Fruit fly (Drosophila melanogaster) whole organism, prepupa: ENCODE data around the gene CG8135.

Experiments
- CG10631 ChIP-seq: fragments of 200-800 bp; sonication (Bioruptor generic); optimal IDR thresholded peaks from 2 replicates; lab custom pipeline; 2016; ENCODE audit warnings: missing biosample characterization, missing genetic modification characterization
- CG10669 ChIP-seq: fragments of 200-800 bp; sonication (Bioruptor generic); optimal IDR thresholded peaks from 3 replicates; lab custom pipeline; 2018; ENCODE audit warnings: missing biosample characterization, mild to moderate bottlenecking, missing genetic modification characterization, moderate library complexity
- CG11294 ChIP-seq: fragments of 200-800 bp; sonication (Bioruptor generic); IDR thresholded peaks from 2 replicates; pipeline ENCODE4 v1.3.6; 2022; ENCODE audit warnings: missing biosample characterization, missing genetic modification characterization
- CG11762 ChIP-seq: fragments of 200-800 bp; sonication (Bioruptor generic); optimal IDR thresholded peaks from 3 replicates; lab custom pipeline; 2016; ENCODE audit warnings: missing biosample characterization, missing genetic modification characterization; ENCODE audit not compliant: insufficient read depth
- CG11902 ChIP-seq: fragments of 200-800 bp; sonication (Bioruptor generic); optimal IDR thresholded peaks from 3 replicates; lab custom pipeline; 2016; ENCODE audit warnings: missing biosample characterization, missing genetic modification characterization
- CG1621 ChIP-seq: fragments of 200-800 bp; sonication (Bioruptor generic); optimal IDR thresholded peaks from 3 replicates; lab custom pipeline; 2018; ENCODE audit warnings: missing biosample characterization, mild to moderate bottlenecking, missing genetic modification characterization
- CG3032 ChIP-seq: fragments of 200-800 bp; optimal IDR thresholded peaks from 2 replicates; lab custom pipeline; 2019; ENCODE audit warnings: missing biosample characterization, mild to moderate bottlenecking, missing genetic modification characterization, moderate library complexity
- CG31627 ChIP-seq: fragments of 200-800 bp; sonication (Bioruptor generic); optimal IDR thresholded peaks from 3 replicates; lab custom pipeline; 2016; ENCODE audit warnings: missing biosample characterization, missing genetic modification characterization
- CG32006 ChIP-seq: fragments of 200-800 bp; sonication (Bioruptor generic); optimal IDR thresholded peaks from 3 replicates; lab custom pipeline; 2017; ENCODE audit warnings: missing biosample characterization, mild to moderate bottlenecking, missing genetic modification characterization
- CG34406 ChIP-seq: fragments of 200-800 bp; sonication (Bioruptor generic); optimal IDR thresholded peaks from 3 replicates; lab custom pipeline; 2016; ENCODE audit warnings: missing biosample characterization, missing genetic modification characterization
- CG3919 ChIP-seq: fragments of 200-800 bp; sonication (Bioruptor generic); optimal IDR thresholded peaks from 3 replicates; lab custom pipeline; 2016; ENCODE audit warnings: missing biosample characterization, missing genetic modification characterization
- CG6276 ChIP-seq: fragments of 200-800 bp; sonication (Bioruptor generic); optimal IDR thresholded peaks from 2 replicates; lab custom pipeline; 2017; ENCODE audit warnings: missing biosample characterization, mild to moderate bottlenecking, missing genetic modification characterization
- CG6792 ChIP-seq: fragments of 200-800 bp; sonication (Bioruptor generic); optimal IDR thresholded peaks from 3 replicates; lab custom pipeline; 2016; ENCODE audit warnings: missing biosample characterization, missing genetic modification characterization
- CG6808 ChIP-seq: fragments of 200-800 bp; sonication (Bioruptor generic); optimal IDR thresholded peaks from 3 replicates; lab custom pipeline; 2017; ENCODE audit warnings: missing biosample characterization, missing genetic modification characterization, mild to moderate bottlenecking, moderate library complexity, missing genetic modification reagents
- CG6854 ChIP-seq: fragments of 200-800 bp; sonication (Bioruptor generic); optimal IDR thresholded peaks from 2 replicates; lab custom pipeline; 2017; ENCODE audit warnings: missing biosample characterization, mild to moderate bottlenecking, missing genetic modification characterization
- CG7368 ChIP-seq: fragments of 200-800 bp; sonication (Bioruptor generic); optimal IDR thresholded peaks from 3 replicates; lab custom pipeline; 2016; ENCODE audit warnings: missing biosample characterization, missing genetic modification characterization
- CG8632 ChIP-seq: fragments of 200-800 bp; sonication (Bioruptor generic); optimal IDR thresholded peaks from 3 replicates; lab custom pipeline; 2016; ENCODE audit warnings: missing biosample characterization, missing genetic modification characterization
- CG9139 ChIP-seq: fragments of 200-800 bp; sonication (Bioruptor generic); optimal IDR thresholded peaks from 3 replicates; lab custom pipeline; 2017; ENCODE audit warnings: missing biosample characterization, mild to moderate bottlenecking, missing genetic modification characterization
- Eip75B ChIP-seq: fragments of 200-800 bp; sonication (Bioruptor generic); optimal IDR thresholded peaks from 3 replicates; lab custom pipeline; 2016; ENCODE audit warnings: missing biosample characterization, missing genetic modification characterization
- Eip78C ChIP-seq: fragments of 200-800 bp; sonication (Bioruptor generic); peaks from one replicate; lab custom pipeline; 2016; ENCODE audit warnings: missing biosample characterization, missing genetic modification characterization
- Eip93F ChIP-seq: fragments of 200-800 bp; sonication (Bioruptor generic); optimal IDR thresholded peaks from 2 replicates; lab custom pipeline; 2016; ENCODE audit warnings: missing biosample characterization, mild to moderate bottlenecking, missing genetic modification characterization
- Ets21C ChIP-seq: fragments of 200-800 bp; sonication (Bioruptor generic); optimal IDR thresholded peaks from 3 replicates; lab custom pipeline; 2016; ENCODE audit warnings: missing biosample characterization, missing genetic modification characterization
- Ets96B ChIP-seq: fragments of 200-800 bp; optimal IDR thresholded peaks from 2 replicates; lab custom pipeline; 2019; ENCODE audit warnings: missing biosample characterization, mild to moderate bottlenecking, missing genetic modification characterization, moderate library complexity
- Gug ChIP-seq: fragments of 200-800 bp; sonication (Bioruptor generic); IDR thresholded peaks from 2 replicates; pipeline ENCODE4 v1.3.6; 2022; ENCODE audit warnings: missing biosample characterization, missing genetic modification characterization
- Hr38 ChIP-seq: sonication (Bioruptor generic); optimal IDR thresholded peaks from 2 replicates; lab custom pipeline; 2016; ENCODE audit warnings: missing biosample characterization, missing genetic modification characterization
- Hr4 ChIP-seq: fragments of 200-800 bp; sonication (Bioruptor generic); optimal IDR thresholded peaks from 3 replicates; lab custom pipeline; 2016; ENCODE audit warnings: missing biosample characterization, missing genetic modification characterization
- Lpt ChIP-seq: fragments of 200-800 bp; sonication (Bioruptor generic); optimal IDR thresholded peaks from 3 replicates; lab custom pipeline; 2016; ENCODE audit warnings: missing biosample characterization, missing genetic modification characterization
- Met ChIP-seq: fragments of 200-800 bp; sonication (Bioruptor generic); optimal IDR thresholded peaks from 3 replicates; lab custom pipeline; 2016; ENCODE audit warnings: missing biosample characterization, missing genetic modification characterization
- OdsH ChIP-seq: fragments of 200-800 bp; sonication (Bioruptor generic); optimal IDR thresholded peaks from 3 replicates; lab custom pipeline; 2016; ENCODE audit warnings: missing biosample characterization, missing genetic modification characterization
- Smox ChIP-seq: fragments of 200-800 bp; sonication (Bioruptor generic); optimal IDR thresholded peaks from 3 replicates; lab custom pipeline; 2016; ENCODE audit warnings: missing biosample characterization, missing genetic modification characterization
- Sox14 ChIP-seq: fragments of 200-800 bp; sonication (Bioruptor generic); optimal IDR thresholded peaks from 3 replicates; lab custom pipeline; 2016; ENCODE audit warnings: missing biosample characterization, missing genetic modification characterization
- Sox15 ChIP-seq: fragments of 200-800 bp; sonication (Bioruptor generic); optimal IDR thresholded peaks from 3 replicates; lab custom pipeline; 2016; ENCODE audit warnings: missing biosample characterization, missing genetic modification characterization
- achi ChIP-seq: fragments of 200-800 bp; sonication (Bioruptor generic); optimal IDR thresholded peaks from 3 replicates; lab custom pipeline; 2016; ENCODE audit warnings: missing biosample characterization, missing genetic modification characterization
- acj6 ChIP-seq: fragments of 200-800 bp; sonication (Bioruptor generic); optimal IDR thresholded peaks from 3 replicates; lab custom pipeline; 2016; ENCODE audit warnings: missing biosample characterization, missing genetic modification characterization
- esn ChIP-seq: fragments of 200-800 bp; sonication (Bioruptor generic); optimal IDR thresholded peaks from 2 replicates; lab custom pipeline; 2016; ENCODE audit warnings: missing biosample characterization, mild to moderate bottlenecking, missing genetic modification characterization, moderate library complexity
- fd59A ChIP-seq: fragments of 200-800 bp; sonication (Bioruptor generic); optimal IDR thresholded peaks from 2 replicates; lab custom pipeline; 2017; ENCODE audit warnings: missing biosample characterization, mild to moderate bottlenecking, missing genetic modification characterization, missing genetic modification reagents
- fd85E ChIP-seq: fragments of 200-800 bp; sonication (Bioruptor generic); optimal IDR thresholded peaks from 3 replicates; lab custom pipeline; 2016; ENCODE audit warnings: missing biosample characterization, missing genetic modification characterization
- fkh ChIP-seq: fragments of 200-800 bp; sonication (Bioruptor generic); optimal IDR thresholded peaks from 3 replicates; lab custom pipeline; 2017; ENCODE audit warnings: missing biosample characterization, mild to moderate bottlenecking, missing genetic modification characterization, moderate library complexity
- lz ChIP-seq: fragments of 200-800 bp; sonication (Bioruptor generic); optimal IDR thresholded peaks from 3 replicates; lab custom pipeline; 2016; ENCODE audit warnings: missing biosample characterization, missing genetic modification characterization
- net ChIP-seq: fragments of 200-800 bp; sonication (Bioruptor generic); optimal IDR thresholded peaks from 3 replicates; lab custom pipeline; 2016; ENCODE audit warnings: missing biosample characterization, missing genetic modification characterization
- salr ChIP-seq, 2 experiments: fragments of 200-800 bp; sonication (Bioruptor generic); optimal IDR thresholded peaks; 3 replicates each; lab custom pipeline; 2016 to 2018; ENCODE audit warnings: missing biosample characterization in 2 of 2, missing genetic modification characterization in 2 of 2, mild to moderate bottlenecking in 1 of 2
- spab ChIP-seq: fragments of 200-800 bp; sonication (Bioruptor generic); optimal IDR thresholded peaks from 2 replicates; lab custom pipeline; 2017; ENCODE audit warnings: missing biosample characterization, mild to moderate bottlenecking, missing genetic modification characterization, missing genetic modification reagents
- ss ChIP-seq, 2 experiments: fragments of 200-800 bp; sonication (Bioruptor generic); optimal IDR thresholded peaks; 2 replicates in 1 of 2; 3 replicates in 1 of 2; lab custom pipeline; 2017 to 2018; ENCODE audit warnings: mild to moderate bottlenecking in 2 of 2, missing biosample characterization in 2 of 2, missing genetic modification characterization in 2 of 2, moderate library complexity in 1 of 2
- svp ChIP-seq: fragments of 200-800 bp; sonication (Bioruptor generic); peaks from one replicate; lab custom pipeline; 2016; ENCODE audit warnings: missing biosample characterization, missing genetic modification characterization
- topi ChIP-seq: fragments of 200-800 bp; sonication (Bioruptor generic); optimal IDR thresholded peaks from 3 replicates; lab custom pipeline; 2016; ENCODE audit warnings: missing biosample characterization, missing genetic modification characterization
- vri ChIP-seq: fragments of 200-800 bp; sonication (Bioruptor generic); optimal IDR thresholded peaks from 3 replicates; lab custom pipeline; 2016; ENCODE audit warnings: missing biosample characterization, mild to moderate bottlenecking, missing genetic modification characterization

Gene CG8135

dm6 chr3R:9378644-9379411 is 25.4 kb upstream of the CG8135 start (continued):
- TF ChIP-seq fd59A (GFP tag; lab: Kevin White, UChicago) (peak; percentile 86), fd85E (GFP tag; lab: Kevin White, UChicago) (no peak), Ets96B (tag; lab: Kevin White, UChicago) (peak; percentile 88), spab (GFP tag; lab: Kevin White, UChicago) (peak; percentile 90), CG11762 (GFP tag; lab: Kevin White, UChicago) (peak; percentile 70), salr (GFP tag; optimal IDR thresholded peaks at IDR 0.05; lab: Kevin White, UChicago) (peak; percentile 42 to 78), Sox15 (GFP tag; lab: Kevin White, UChicago) (peak; percentile 71), Lpt (GFP tag; lab: Kevin White, UChicago) (peak; percentile 58), CG31627 (peak; percentile 76), CG6854 (GFP tag; lab: Kevin White, UChicago) (peak; percentile 81), svp (GFP tag; lab: Kevin White, UChicago) (peak; percentile 93), CG1621 (tag; lab: Kevin White, UChicago) (peak; percentile 75), CG3032 (tag; lab: Kevin White, UChicago) (peak; percentile 92), CG11294 (GFP tag; lab: Robert Waterston, UW) (0 out of 2 replicates have a peak, but pooled peaks have one; percentile 26), CG32006 (GFP tag; lab: Kevin White, UChicago) (peak; percentile 61), Ets21C (GFP tag; lab: Kevin White, UChicago) (peak; percentile 74), acj6 (GFP tag; lab: Kevin White, UChicago) (peak; percentile 84), CG7368 (GFP tag; lab: Kevin White, UChicago) (peak; percentile 79), CG6792 (GFP tag; lab: Kevin White, UChicago) (peak; percentile 91), Hr38 (GFP tag; lab: Kevin White, UChicago) (no peak), ss (GFP tag; optimal IDR thresholded peaks at IDR 0.05; lab: Kevin White, UChicago) (peak; percentile 88 to 90)
- TF ChIP-seq, all 60 proteins: peak for 57

dm6 chr3R:9380970-9381369 is 23.2 kb upstream of the CG8135 start:
- TF ChIP-seq Hr4 (GFP tag; lab: Kevin White, UChicago) (no peak), CG11902 (GFP tag; lab: Kevin White, UChicago) (no peak), CG7368 (GFP tag; lab: Kevin White, UChicago) (no peak), CG11762 (GFP tag; lab: Kevin White, UChicago) (no peak), CG31627 (no peak), fkh (no peak), svp (GFP tag; lab: Kevin White, UChicago) (no peak), vri (GFP tag; lab: Kevin White, UChicago) (no peak), Eip75B (no peak), Smox (GFP tag; lab: Kevin White, UChicago) (no peak), salr (GFP tag; optimal IDR thresholded peaks at IDR 0.05; lab: Kevin White, UChicago) (no peak), CG1621 (tag; lab: Kevin White, UChicago) (peak; percentile 20), topi (GFP tag; lab: Kevin White, UChicago) (no peak), fd85E (GFP tag; lab: Kevin White, UChicago) (no peak), Met (GFP tag; lab: Kevin White, UChicago) (no peak), lz (GFP tag; lab: Kevin White, UChicago) (no peak), CG34406 (no peak), achi (GFP tag; lab: Kevin White, UChicago) (no peak), Sox14 (no peak), CG6276 (GFP tag; lab: Kevin White, UChicago) (peak; percentile 38), esn (no peak), CG9139 (peak; percentile 75), CG3919 (peak; percentile 11), CG10669 (GFP tag; lab: Kevin White, UChicago) (peak; percentile 12), CG8632 (GFP tag; lab: Kevin White, UChicago) (no peak), Eip93F (GFP tag; lab: Kevin White, UChicago) (no peak), net (GFP tag; lab: Kevin White, UChicago) (no peak), Ets21C (GFP tag; lab: Kevin White, UChicago) (no peak), OdsH (no peak), CG11294 (GFP tag; lab: Robert Waterston, UW) (no peak), CG3032 (tag; lab: Kevin White, UChicago) (no peak), CG10631 (GFP tag; lab: Kevin White, UChicago) (no peak), CG6808 (GFP tag; lab: Kevin White, UChicago) (peak; percentile 71), Eip78C (GFP tag; lab: Kevin White, UChicago) (peak; percentile 75), Sox15 (GFP tag; lab: Kevin White, UChicago) (no peak), Gug (no peak), Ets96B (tag; lab: Kevin White, UChicago) (no peak)
